Worm (Caenorhabditis elegans): ENCODE measurements around the gene dnj-14.
A peak's percentile ranks its signal among the peaks of the same experiment; 100 is the strongest.

dnj-14 gene

ce11 chrX:4718114-4718513 is 6.6 kb upstream of the dnj-14 start:
- peak; percentile 62 for TF ChIP-seq fkh-10 (GFP tag; optimal IDR thresholded peaks at IDR 0.05)
- TF ChIP-seq tra-1 (GFP tag; IDR thresholded peaks at IDR 0.05): no peak
- TF ChIP-seq php-3 (GFP tag; IDR thresholded peaks at IDR 0.05): no peak
- no peak for TF ChIP-seq cey-2 (tag; optimal IDR thresholded peaks at IDR 0.05; ENCODE audit: borderline replicate concordance, insufficient read depth)
- TF ChIP-seq nhr-42 (GFP tag; IDR thresholded peaks at IDR 0.05): no peak
- no peak for TF ChIP-seq nhr-76 (tag; optimal IDR thresholded peaks at IDR 0.05)
- TF ChIP-seq mep-1 (tag; optimal IDR thresholded peaks at IDR 0.05): no peak
- no peak for TF ChIP-seq F37D6.2 (tag; optimal IDR thresholded peaks at IDR 0.05)
- no peak for TF ChIP-seq mxl-3 (GFP tag; optimal IDR thresholded peaks at IDR 0.05)
- TF ChIP-seq aha-1 (tag): peak; percentile 77
- no peak for TF ChIP-seq T26A8.4 (GFP tag; IDR thresholded peaks at IDR 0.05)
- no peak for TF ChIP-seq nhr-11 (tag; optimal IDR thresholded peaks at IDR 0.05)
- no peak for TF ChIP-seq D1046.2 (GFP tag; IDR thresholded peaks at IDR 0.05)
- TF ChIP-seq vab-7 (GFP tag; IDR thresholded peaks at IDR 0.05): no peak
- no peak for TF ChIP-seq gei-8 (GFP tag; optimal IDR thresholded peaks at IDR 0.05)
- TF ChIP-seq lsy-2 (tag; optimal IDR thresholded peaks at IDR 0.05): no peak
- TF ChIP-seq ctbp-1 (GFP tag; IDR thresholded peaks at IDR 0.05): 0 out of 2 replicates have a peak, but pooled peaks have one; percentile 34
- no peak for TF ChIP-seq zip-2 (tag; optimal IDR thresholded peaks at IDR 0.05)
- no peak for TF ChIP-seq zip-11 (GFP tag; IDR thresholded peaks at IDR 0.05)

ce11 chrX:4715107-4715506 is 3.6 kb upstream of the dnj-14 start, which contains the start of gene rpl-25.1:
rpl-25.1 (plus strand) TSS chrX:4715178.
- peak; percentile 19 for TF ChIP-seq ama-1 (optimal IDR thresholded peaks at IDR 0.05)
- peak; percentile 64 for TF ChIP-seq set-16 (GFP tag; IDR thresholded peaks at IDR 0.05)
- no peak for TF ChIP-seq saeg-2 (GFP tag; IDR thresholded peaks at IDR 0.05)
- TF ChIP-seq nhr-25 (tag; optimal IDR thresholded peaks at IDR 0.05; ENCODE audit: borderline replicate concordance, insufficient read depth): no peak
- TF ChIP-seq tra-1 (GFP tag; IDR thresholded peaks at IDR 0.05): 0 out of 2 replicates have a peak, but pooled peaks have one; percentile 24
- TF ChIP-seq duxl-1 (tag; optimal IDR thresholded peaks at IDR 0.05; ENCODE audit: poor library complexity): no peak
- TF ChIP-seq php-3 (GFP tag; IDR thresholded peaks at IDR 0.05): 0 out of 2 replicates have a peak, but pooled peaks have one; percentile 26
- no peak for TF ChIP-seq nhr-77 (tag; optimal IDR thresholded peaks at IDR 0.05)
- TF ChIP-seq snpc-1.2 (GFP tag; IDR thresholded peaks at IDR 0.05): no peak
- TF ChIP-seq hlh-11 (tag; optimal IDR thresholded peaks at IDR 0.05): peak; percentile 13
- TF ChIP-seq nhr-48 (tag; optimal IDR thresholded peaks at IDR 0.05): no peak
- TF ChIP-seq Y5F2A.4 (GFP tag; optimal IDR thresholded peaks at IDR 0.05): no peak

- TF ChIP-seq daf-16 (GFP tag; optimal IDR thresholded peaks at IDR 0.05) (no peak), daf-16 (tag; optimal IDR thresholded peaks at IDR 0.05) (peak; percentile 64), lin-13 (GFP tag; optimal IDR thresholded peaks at IDR 0.05) (peak; percentile 6), lim-7 (GFP tag; IDR thresholded peaks at IDR 0.05) (no peak), mep-1 (tag; optimal IDR thresholded peaks at IDR 0.05) (peak; percentile 67), dmd-8 (GFP tag; IDR thresholded peaks at IDR 0.05) (no peak), ceh-20 (GFP tag; IDR thresholded peaks at IDR 0.05) (0 out of 2 replicates have a peak, but pooled peaks have one; percentile 32), rbr-2 (tag; optimal IDR thresholded peaks at IDR 0.05) (peak; percentile 24), hlh-11 (tag; optimal IDR thresholded peaks at IDR 0.05) (peak; percentile 84), mes-2 (tag; optimal IDR thresholded peaks at IDR 0.05; ENCODE audit: poor library complexity, severe bottlenecking) (peak; percentile 74), dpl-1 (GFP tag; optimal IDR thresholded peaks at IDR 0.05) (peak; percentile 37), php-3 (GFP tag; IDR thresholded peaks at IDR 0.05) (peak; percentile 33; the same call in 1 of the 2 replicates), nhr-111 (GFP tag; optimal IDR thresholded peaks at IDR 0.05) (no peak), hmg-1.1 (GFP tag; IDR thresholded peaks at IDR 0.05) (0 out of 2 replicates have a peak, but pooled peaks have one; percentile 35), T26A8.4 (GFP tag; IDR thresholded peaks at IDR 0.05) (peak; percentile 30; the same call in 1 of the 2 replicates), dve-1 (tag; optimal IDR thresholded peaks at IDR 0.05; ENCODE audit: insufficient read depth) (peak; percentile 83), dmd-9 (GFP tag; IDR thresholded peaks at IDR 0.05) (no peak), mdl-1 (tag; optimal IDR thresholded peaks at IDR 0.05) (peak in 1 of 2 experiments; percentile 1), nhr-102 (tag; optimal IDR thresholded peaks at IDR 0.05) (peak; percentile 28), nhr-6 (tag; optimal IDR thresholded peaks at IDR 0.05) (peak; percentile 79), dmd-6 (GFP tag; IDR thresholded peaks at IDR 0.05) (peak; percentile 83), nhr-28 (tag; optimal IDR thresholded peaks at IDR 0.05) (peak; percentile 74), zip-11 (GFP tag; IDR thresholded peaks at IDR 0.05) (no peak), nhr-76 (tag; optimal IDR thresholded peaks at IDR 0.05) (no peak), mxl-3 (GFP tag; optimal IDR thresholded peaks at IDR 0.05) (peak; percentile 58), aha-1 (tag) (peak; percentile 69)
Observed at ce11 chrX:4706755-4707226, 4.8 kb downstream of the dnj-14 start, which contains the start of gene dhhc-10. dhhc-10 (plus strand) TSS chrX:4707176.

Measured in whole organism, L4 larva.